Worm (Caenorhabditis elegans) whole organism, L3 larva: Measurements from ENCODE around the gene Y50E8A.5.

Experiments used
- R02D3.7 ChIP-seq: fragments of 150-350 bp; optimal IDR thresholded peaks from 2 replicates; lab custom pipeline; 2014; ENCODE audit warnings: missing biosample characterization, missing genetic modification characterization
- ZK546.5 ChIP-seq: sonication (generic microtip); optimal IDR thresholded peaks from 2 replicates; lab custom pipeline; 2017; ENCODE audit warnings: missing biosample characterization, missing genetic modification characterization
- ama-1 ChIP-seq: fragments of 150-350 bp; optimal IDR thresholded peaks from 2 replicates; lab custom pipeline; 2018
- ceh-16 ChIP-seq: sonication (generic microtip); optimal IDR thresholded peaks from 2 replicates; lab custom pipeline; 2017; ENCODE audit warnings: missing biosample characterization, missing genetic modification characterization
- ceh-28 ChIP-seq: fragments of 150-350 bp; optimal IDR thresholded peaks from 2 replicates; lab custom pipeline; 2014; ENCODE audit warnings: missing biosample characterization, missing genetic modification reagents, missing genetic modification characterization
- ceh-9 ChIP-seq: sonication (generic microtip); optimal IDR thresholded peaks from 2 replicates; lab custom pipeline; 2018; ENCODE audit warnings: missing biosample characterization, missing genetic modification characterization
- egl-27 ChIP-seq: sonication (generic microtip); optimal IDR thresholded peaks from 4 replicates; lab custom pipeline; 2017; ENCODE audit warnings: missing biosample characterization, missing genetic modification reagents, missing genetic modification characterization
- egl-5 ChIP-seq: fragments of 150-350 bp; optimal IDR thresholded peaks from 2 replicates; lab custom pipeline; 2017; ENCODE audit warnings: missing biosample characterization, missing genetic modification reagents, missing genetic modification characterization, inconsistent platforms
- elt-2 ChIP-seq: sonication (generic microtip); optimal IDR thresholded peaks from 2 replicates; lab custom pipeline; 2016; ENCODE audit warnings: missing genetic modification reagents, mild to moderate bottlenecking, missing genetic modification characterization, missing compliant biosample characterization
- elt-3 ChIP-seq, 3 experiments: fragments of 150-350 bp in 1 of 3; sonication (generic microtip) in 2 of 3; optimal IDR thresholded peaks; 2 replicates in 2 of 3; 4 replicates in 1 of 3; lab custom pipeline; 2014 to 2017; ENCODE audit warnings: missing biosample characterization in 3 of 3, missing genetic modification characterization in 3 of 3
- fkh-10 ChIP-seq: sonication (generic microtip); optimal IDR thresholded peaks from 2 replicates; lab custom pipeline; 2017; ENCODE audit warnings: missing biosample characterization, missing genetic modification reagents, missing genetic modification characterization
- fkh-2 ChIP-seq: fragments of 150-350 bp; optimal IDR thresholded peaks from 2 replicates; lab custom pipeline; 2014; ENCODE audit warnings: missing biosample characterization, missing genetic modification reagents, missing genetic modification characterization
- fos-1 ChIP-seq: fragments of 150-350 bp; optimal IDR thresholded peaks from 2 replicates; lab custom pipeline; 2014; ENCODE audit warnings: missing biosample characterization, missing genetic modification characterization
- lin-15B ChIP-seq: fragments of 150-350 bp; optimal IDR thresholded peaks from 2 replicates; lab custom pipeline; 2014; ENCODE audit warnings: missing biosample characterization, missing genetic modification characterization
- lin-39 ChIP-seq: fragments of 150-350 bp; optimal IDR thresholded peaks from 2 replicates; lab custom pipeline; 2018; ENCODE audit warnings: missing biosample characterization, missing genetic modification reagents, missing genetic modification characterization
- lsy-12 ChIP-seq: sonication (generic microtip); optimal IDR thresholded peaks from 2 replicates; lab custom pipeline; 2016; ENCODE audit warnings: mild to moderate bottlenecking, missing genetic modification characterization, missing compliant biosample characterization
- mdl-1 ChIP-seq: fragments of 150-350 bp; optimal IDR thresholded peaks from 2 replicates; lab custom pipeline; 2014; ENCODE audit warnings: missing biosample characterization, missing genetic modification characterization
- mml-1 ChIP-seq: fragments of 150-350 bp; sonication (generic microtip); optimal IDR thresholded peaks from 3 replicates; lab custom pipeline; 2014; ENCODE audit warnings: missing biosample characterization, missing genetic modification characterization
- nfya-1 ChIP-seq: sonication (generic microtip); optimal IDR thresholded peaks from 2 replicates; lab custom pipeline; 2017; ENCODE audit warnings: missing genetic modification characterization, mild to moderate bottlenecking, missing compliant biosample characterization, antibody characterized with exemption, moderate library complexity; ENCODE audit not compliant: insufficient read depth
- nhr-11 ChIP-seq: fragments of 150-350 bp; optimal IDR thresholded peaks from 2 replicates; lab custom pipeline; 2014; ENCODE audit warnings: missing biosample characterization, missing genetic modification characterization
- nhr-12 ChIP-seq: fragments of 150-350 bp; optimal IDR thresholded peaks from 2 replicates; lab custom pipeline; 2014; ENCODE audit warnings: missing biosample characterization, missing genetic modification characterization
- nhr-23 ChIP-seq: fragments of 150-350 bp; optimal IDR thresholded peaks from 2 replicates; lab custom pipeline; 2014; ENCODE audit warnings: missing biosample characterization, missing genetic modification reagents, missing genetic modification characterization
- nhr-237 ChIP-seq: fragments of 150-350 bp; optimal IDR thresholded peaks from 2 replicates; lab custom pipeline; 2014; ENCODE audit warnings: missing biosample characterization, missing genetic modification characterization
- nhr-25 ChIP-seq: sonication (generic microtip); optimal IDR thresholded peaks from 2 replicates; lab custom pipeline; 2017; ENCODE audit warnings: missing biosample characterization, missing genetic modification characterization
- nhr-28 ChIP-seq: fragments of 150-350 bp; optimal IDR thresholded peaks from 2 replicates; lab custom pipeline; 2014; ENCODE audit warnings: missing biosample characterization, missing genetic modification characterization
- nhr-67 ChIP-seq: fragments of 150-350 bp; optimal IDR thresholded peaks from 2 replicates; lab custom pipeline; 2014; ENCODE audit warnings: missing biosample characterization, missing genetic modification characterization
- nhr-77 ChIP-seq: fragments of 150-350 bp; optimal IDR thresholded peaks from 2 replicates; lab custom pipeline; 2014; ENCODE audit warnings: missing biosample characterization, missing genetic modification characterization
- pha-4 ChIP-seq: fragments of 150-350 bp; optimal IDR thresholded peaks from 2 replicates; lab custom pipeline; 2014; ENCODE audit warnings: missing biosample characterization, missing genetic modification reagents, missing genetic modification characterization
- pqm-1 ChIP-seq: fragments of 150-350 bp; optimal IDR thresholded peaks from 2 replicates; lab custom pipeline; 2017; ENCODE audit warnings: missing biosample characterization, missing genetic modification characterization, inconsistent platforms
- sea-2 ChIP-seq: fragments of 150-350 bp; sonication (generic microtip); optimal IDR thresholded peaks from 4 replicates; lab custom pipeline; 2014; ENCODE audit warnings: missing biosample characterization, missing genetic modification reagents, missing genetic modification characterization
- skn-1 ChIP-seq: fragments of 150-350 bp; optimal IDR thresholded peaks from 2 replicates; lab custom pipeline; 2014; ENCODE audit warnings: missing biosample characterization, missing genetic modification characterization
- snpc-4 ChIP-seq: fragments of 150-350 bp; optimal IDR thresholded peaks from 2 replicates; lab custom pipeline; 2014; ENCODE audit warnings: missing biosample characterization, missing genetic modification characterization
- tbx-2 ChIP-seq: sonication (generic microtip); optimal IDR thresholded peaks from 2 replicates; lab custom pipeline; 2016; ENCODE audit warnings: mild to moderate bottlenecking, missing genetic modification characterization, missing compliant biosample characterization
- unc-39 ChIP-seq: sonication (generic microtip); optimal IDR thresholded peaks from 4 replicates; lab custom pipeline; 2017; ENCODE audit warnings: missing biosample characterization, missing genetic modification characterization
- unc-62 ChIP-seq: fragments of 150-350 bp; sonication (generic microtip); optimal IDR thresholded peaks from 4 replicates; lab custom pipeline; 2014; ENCODE audit warnings: missing biosample characterization, missing genetic modification reagents, missing genetic modification characterization
- zag-1 ChIP-seq: fragments of 150-350 bp; optimal IDR thresholded peaks from 2 replicates; lab custom pipeline; 2014; ENCODE audit warnings: missing biosample characterization, missing genetic modification characterization
- ztf-11 ChIP-seq: fragments of 150-350 bp; optimal IDR thresholded peaks from 2 replicates; lab custom pipeline; 2014; ENCODE audit warnings: missing biosample characterization, missing genetic modification characterization

The Y50E8A.5 gene

DNA sequence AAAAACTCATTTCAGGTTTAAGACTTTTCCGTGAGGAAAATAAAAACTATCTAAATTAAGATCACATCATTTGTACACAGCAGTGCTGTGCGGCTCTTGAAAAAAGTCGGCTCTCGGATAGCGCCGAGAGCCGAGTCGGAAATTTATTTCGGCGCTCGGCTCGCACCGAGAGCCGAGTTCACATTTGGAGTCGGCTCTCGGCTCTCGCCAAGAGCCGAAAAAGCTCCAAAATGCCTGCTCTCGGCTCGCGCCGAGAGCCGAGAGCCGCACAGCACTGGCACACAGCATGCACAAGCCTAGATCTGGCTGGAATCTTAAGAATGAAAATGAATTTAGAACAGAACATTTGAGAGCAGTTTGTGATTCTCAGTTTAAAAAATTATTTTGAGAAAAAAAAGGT lies 10.2 kb upstream of the Y50E8A.5 start:
- TF ChIP-seq snpc-4 (tag; lab: Kevin White, UChicago) (no peak), unc-62 (GFP tag; lab: Kevin White, UChicago) (no peak), mdl-1 (no peak), nhr-25 (tag; lab: Kevin White, UChicago) (no peak), fkh-2 (tag; lab: Kevin White, UChicago) (no peak), fkh-10 (GFP tag; lab: Kevin White, UChicago) (no peak), nhr-28 (tag; lab: Kevin White, UChicago) (no peak), nhr-12 (tag; lab: Kevin White, UChicago) (no peak), nhr-67 (tag; lab: Kevin White, UChicago) (no peak), elt-3 (tag; optimal IDR thresholded peaks at IDR 0.05; lab: Kevin White, UChicago) (no peak), nfya-1 (no peak), ztf-11 (tag; lab: Kevin White, UChicago) (no peak), nhr-11 (tag; lab: Kevin White, UChicago) (no peak), mml-1 (tag; lab: Kevin White, UChicago) (no peak), nhr-23 (tag; lab: Kevin White, UChicago) (no peak), fos-1 (tag; lab: Kevin White, UChicago) (no peak), elt-2 (tag; lab: Kevin White, UChicago) (no peak), ceh-28 (no peak)

DNA sequence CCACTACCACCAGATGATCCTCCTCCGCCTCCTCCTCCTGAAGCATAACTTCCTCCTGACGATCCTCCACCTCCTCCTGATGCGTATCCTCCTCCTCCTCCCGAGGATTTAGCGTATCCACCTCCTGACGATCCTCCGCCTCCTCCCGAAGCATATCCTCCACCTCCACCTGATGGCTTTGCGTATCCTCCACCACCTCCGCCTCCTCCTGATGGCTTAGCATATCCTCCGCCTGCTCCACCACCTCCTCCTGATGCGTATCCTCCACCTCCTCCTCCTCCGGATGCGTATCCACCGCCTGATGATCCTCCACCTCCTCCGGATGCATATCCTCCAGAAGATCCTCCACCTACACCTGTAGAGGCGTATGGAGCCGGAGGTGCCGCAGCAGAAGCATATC lies 8.1 kb upstream of the Y50E8A.5 start:
- TF ChIP-seq lin-39 (tag; lab: Kevin White, UChicago) (no peak), egl-5 (tag; lab: Kevin White, UChicago) (no peak), fkh-10 (GFP tag; lab: Kevin White, UChicago) (no peak), fkh-2 (tag; lab: Kevin White, UChicago) (no peak), egl-27 (tag; lab: Kevin White, UChicago) (no peak), ama-1 (no peak), skn-1 (tag; lab: Kevin White, UChicago) (no peak), mml-1 (tag; lab: Kevin White, UChicago) (no peak), nhr-77 (tag; lab: Kevin White, UChicago) (no peak), nhr-237 (tag; lab: Kevin White, UChicago) (no peak), ceh-16 (no peak), nfya-1 (no peak), lsy-12 (tag; lab: Kevin White, UChicago) (no peak), zag-1 (tag; lab: Kevin White, UChicago) (no peak), sea-2 (no peak), ZK546.5 (tag; lab: Kevin White, UChicago) (no peak), nhr-67 (tag; lab: Kevin White, UChicago) (no peak), pqm-1 (tag; lab: Kevin White, UChicago) (no peak)
- TF ChIP-seq, all 47 proteins: peak for 0

DNA sequence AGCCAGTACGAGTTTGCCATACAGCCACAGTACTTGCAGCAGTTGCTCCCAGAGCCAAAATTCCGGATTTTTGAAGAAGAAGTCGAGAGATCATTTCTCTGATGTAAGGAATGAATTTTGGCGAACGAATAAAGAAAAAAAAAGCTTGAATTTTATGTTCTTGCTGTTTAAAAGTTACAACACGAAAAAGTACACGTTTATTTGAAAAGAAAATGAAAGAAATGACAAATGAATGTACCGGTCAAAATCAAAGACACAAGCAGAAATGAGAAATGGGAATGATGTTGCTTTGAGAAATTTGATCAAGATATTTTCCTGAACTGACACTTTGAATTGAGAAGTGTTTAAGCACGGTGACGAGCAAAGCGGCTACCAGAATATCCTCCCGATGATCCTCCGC lies 4.5 kb upstream of the Y50E8A.5 start, which contains the start of gene Y50E8A.6:
Gene Y50E8A.6, minus strand, starts transcription at position 101 of the 400 bp plus-strand sequence.
- TF ChIP-seq unc-39 (tag; lab: Kevin White, UChicago) (no peak), ceh-28 (no peak), nhr-23 (tag; lab: Kevin White, UChicago) (no peak), nhr-11 (tag; lab: Kevin White, UChicago) (no peak), fkh-2 (tag; lab: Kevin White, UChicago) (no peak), unc-62 (GFP tag; lab: Kevin White, UChicago) (no peak), tbx-2 (no peak), mdl-1 (no peak), sea-2 (no peak), ceh-9 (tag; lab: Kevin White, UChicago) (no peak), fos-1 (tag; lab: Kevin White, UChicago) (no peak), lin-15B (no peak), nhr-67 (tag; lab: Kevin White, UChicago) (no peak), nhr-77 (tag; lab: Kevin White, UChicago) (no peak)
- TF ChIP-seq, all 47 proteins: peak for 0

DNA sequence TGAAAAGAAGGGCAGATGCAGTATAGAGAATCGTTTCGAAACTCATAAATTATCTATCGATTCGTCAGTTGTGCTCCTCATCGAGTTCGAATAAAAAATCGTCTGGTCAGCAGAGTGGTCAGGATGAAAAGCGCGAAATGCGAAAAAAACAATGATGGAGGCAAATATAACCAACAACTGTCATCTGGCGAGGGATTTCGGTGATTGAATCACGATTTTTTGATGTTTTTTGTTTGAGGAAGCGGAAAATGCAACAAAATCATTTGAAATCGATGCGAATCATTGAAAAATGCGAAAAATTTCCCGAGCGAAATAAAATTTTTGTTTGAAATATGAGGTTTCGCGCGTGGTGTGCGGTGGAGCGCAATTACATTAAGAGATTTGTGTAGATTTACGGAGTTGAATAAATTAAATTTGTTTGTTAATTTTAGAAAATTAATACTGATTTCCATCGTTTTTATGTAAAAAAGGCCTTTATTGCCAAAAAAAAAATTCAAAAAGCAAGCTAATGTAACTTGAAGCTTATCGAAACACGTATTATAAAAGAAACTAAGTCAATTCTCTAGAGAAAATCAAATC lies 2.5 kb downstream of the Y50E8A.5 start, which contains the start of gene unc-61:
Gene unc-61, minus strand, starts transcription at position 51 of the 579 bp plus-strand sequence.
- TF ChIP-seq nhr-25 (tag; lab: Kevin White, UChicago) (no peak), ama-1 (no peak), elt-3 (tag; optimal IDR thresholded peaks at IDR 0.05; lab: Kevin White, UChicago) (no peak), lin-15B (peak; percentile 74), lin-39 (tag; lab: Kevin White, UChicago) (peak; percentile 1), R02D3.7 (tag; lab: Kevin White, UChicago) (peak; percentile 82), ZK546.5 (tag; lab: Kevin White, UChicago) (no peak), pha-4 (tag; lab: Kevin White, UChicago) (peak; percentile 35), nfya-1 (no peak)
